Fruit fly (Drosophila melanogaster): ENCODE results near the gene CG7213.

Gene CG7213

dm6 chr3L:8197779-8198279 lies 42.6 kb downstream of the CG7213 start, which contains the start of the genes UbcE2M and Dhps:
Gene UbcE2M, minus strand, starts transcription at chr3L:8197987.
Gene Dhps, plus strand, starts transcription at chr3L:8198207.
- TF ChIP-seq Hr83 (GFP tag; optimal IDR thresholded peaks at IDR 0.05; ENCODE audit: poor library complexity, severe bottlenecking) (peak; percentile 40), Rel (GFP tag; optimal IDR thresholded peaks at IDR 0.05) (no peak), Rel (tag; optimal IDR thresholded peaks at IDR 0.05) (no peak), foxo (GFP tag; optimal IDR thresholded peaks at IDR 0.05) (peak in 1 of 2 experiments; percentile 77), dsf (GFP tag; optimal IDR thresholded peaks at IDR 0.05; ENCODE audit: borderline replicate concordance) (no peak), woc (GFP tag; optimal IDR thresholded peaks at IDR 0.05) (peak; percentile 46), CG9705 (GFP tag; optimal IDR thresholded peaks at IDR 0.05) (peak; percentile 67), Dif (GFP tag; optimal IDR thresholded peaks at IDR 0.05; ENCODE audit: partially characterized antibody) (no peak), br (GFP tag; optimal IDR thresholded peaks at IDR 0.05) (peak; percentile 42), OdsH (GFP tag; optimal IDR thresholded peaks at IDR 0.05) (peak; percentile 61), GATAd (GFP tag; optimal IDR thresholded peaks at IDR 0.05) (peak; percentile 0), sv (GFP tag; optimal IDR thresholded peaks at IDR 0.05) (no peak), HLH106 (tag; optimal IDR thresholded peaks at IDR 0.05) (peak; percentile 79), Myc (optimal IDR thresholded peaks at IDR 0.05) (peak; percentile 90), tai (GFP tag; optimal IDR thresholded peaks at IDR 0.05) (no peak), usp (GFP tag; optimal IDR thresholded peaks at IDR 0.05) (no peak), Sp1 (GFP tag; optimal IDR thresholded peaks at IDR 0.05) (peak; percentile 76), psq (GFP tag; optimal IDR thresholded peaks at IDR 0.05) (peak; percentile 78), Hnf4 (GFP tag; optimal IDR thresholded peaks at IDR 0.05) (no peak), CrebA (GFP tag; optimal IDR thresholded peaks at IDR 0.05; ENCODE audit: borderline replicate concordance) (no peak), Mio (GFP tag; optimal IDR thresholded peaks at IDR 0.05) (no peak), Dfd (GFP tag; optimal IDR thresholded peaks at IDR 0.05) (no peak), Vsx2 (GFP tag; optimal IDR thresholded peaks at IDR 0.05; ENCODE audit: partially characterized antibody) (no peak), rgr (GFP tag; optimal IDR thresholded peaks at IDR 0.05) (peak; percentile 72), ey (GFP tag; optimal IDR thresholded peaks at IDR 0.05) (peak; percentile 54), dmrt93B (GFP tag; optimal IDR thresholded peaks at IDR 0.05) (peak; percentile 86), h (GFP tag; optimal IDR thresholded peaks at IDR 0.05) (peak; percentile 68), fru (GFP tag; optimal IDR thresholded peaks at IDR 0.05) (no peak), Hr78 (GFP tag; optimal IDR thresholded peaks at IDR 0.05) (no peak)

dm6 chr3L:8193016-8193415 lies 47.4 kb downstream of the CG7213 start, which contains the start of gene CG7387:
Gene CG7387, minus strand, starts transcription at chr3L:8193116.
- TF ChIP-seq br (GFP tag; optimal IDR thresholded peaks at IDR 0.05) (no peak), jim (GFP tag; optimal IDR thresholded peaks at IDR 0.05) (no peak), sage (GFP tag; optimal IDR thresholded peaks at IDR 0.05) (no peak), dmrt93B (GFP tag; optimal IDR thresholded peaks at IDR 0.05) (no peak), lola (GFP tag; optimal IDR thresholded peaks at IDR 0.05) (no peak), Jra (GFP tag; optimal IDR thresholded peaks at IDR 0.05) (no peak), psq (GFP tag; optimal IDR thresholded peaks at IDR 0.05) (no peak), ey (GFP tag; optimal IDR thresholded peaks at IDR 0.05) (no peak), sv (GFP tag; optimal IDR thresholded peaks at IDR 0.05) (no peak)

- TF ChIP-seq N (GFP tag; optimal IDR thresholded peaks at IDR 0.05) (no peak), rgr (GFP tag; optimal IDR thresholded peaks at IDR 0.05) (peak; percentile 35)
These were observed 49.3 kb downstream of the CG7213 start, which contains the start of gene MED24 for dm6 chr3L:8191042-8191613. Gene MED24, plus strand, starts transcription at chr3L:8191270.

- no peak for TF ChIP-seq foxo (GFP tag; optimal IDR thresholded peaks at IDR 0.05)
- TF ChIP-seq Hr78 (GFP tag; optimal IDR thresholded peaks at IDR 0.05) = no peak
- no peak for TF ChIP-seq usp (GFP tag; optimal IDR thresholded peaks at IDR 0.05)
- TF ChIP-seq HLH106 (tag; optimal IDR thresholded peaks at IDR 0.05) = no peak
- TF ChIP-seq fru (GFP tag; optimal IDR thresholded peaks at IDR 0.05) = no peak
- no peak for TF ChIP-seq Abd-B (GFP tag; optimal IDR thresholded peaks at IDR 0.05)
- TF ChIP-seq tai (GFP tag; optimal IDR thresholded peaks at IDR 0.05) = no peak
- no peak for TF ChIP-seq CG32264 (GFP tag; optimal IDR thresholded peaks at IDR 0.05)
- TF ChIP-seq Myc (optimal IDR thresholded peaks at IDR 0.05) = no peak
- TF ChIP-seq sage (GFP tag; optimal IDR thresholded peaks at IDR 0.05) = no peak
- no peak for TF ChIP-seq rgr (GFP tag; optimal IDR thresholded peaks at IDR 0.05)
- TF ChIP-seq Jra (GFP tag; optimal IDR thresholded peaks at IDR 0.05) = no peak
These were observed 51.2 kb downstream of the CG7213 start for dm6 chr3L:8189234-8189633.

All from whole organism, wandering third instar larva.